Worm (Caenorhabditis elegans) whole organism, L1 larva: ENCODE data around the gene C17C3.6.
A peak's percentile ranks its signal among the peaks of the same experiment; 100 is the strongest.

Experiments used
- C04F5.9 ChIP-seq: sonication (generic microtip); optimal IDR thresholded peaks from 2 replicates; lab custom pipeline; 2016; ENCODE audit warnings: missing genetic modification characterization, missing compliant biosample characterization
- C16A3.4 ChIP-seq: fragments of 150-350 bp; optimal IDR thresholded peaks from 2 replicates; lab custom pipeline; 2014; ENCODE audit warnings: missing biosample characterization, missing genetic modification characterization
- C34B4.2 ChIP-seq: sonication (generic microtip); optimal IDR thresholded peaks from 2 replicates; lab custom pipeline; 2017; ENCODE audit warnings: mild to moderate bottlenecking, missing genetic modification characterization, missing compliant biosample characterization
- F16B12.6 ChIP-seq: fragments of 150-350 bp; optimal IDR thresholded peaks from 2 replicates; lab custom pipeline; 2014; ENCODE audit warnings: missing biosample characterization, missing genetic modification characterization
- Y116A8C.19 ChIP-seq: sonication (generic microtip); optimal IDR thresholded peaks from 2 replicates; lab custom pipeline; 2016; ENCODE audit warnings: missing compliant biosample characterization, missing genetic modification characterization, borderline replicate concordance
- ama-1 ChIP-seq: fragments of 150-350 bp; optimal IDR thresholded peaks from 2 replicates; lab custom pipeline; 2014
- ceh-82 ChIP-seq, 3 experiments: fragments of 150-350 bp in 1 of 3; sonication (generic microtip) in 2 of 3; optimal IDR thresholded peaks; 2 replicates each; lab custom pipeline; 2014 to 2017; ENCODE audit warnings: missing biosample characterization in 3 of 3, missing genetic modification characterization in 3 of 3
- dpl-1 ChIP-seq, 3 experiments: fragments of 150-350 bp in 2 of 3; sonication (generic microtip) in 1 of 3; optimal IDR thresholded peaks; 2 replicates each; lab custom pipeline; 2014 to 2017; ENCODE audit warnings: missing biosample characterization in 3 of 3, missing genetic modification characterization in 3 of 3, missing genetic modification reagents in 3 of 3
- dsc-1 ChIP-seq: sonication (generic microtip); optimal IDR thresholded peaks from 2 replicates; lab custom pipeline; 2016; ENCODE audit warnings: mild to moderate bottlenecking, missing genetic modification characterization, missing compliant biosample characterization
- efl-1 ChIP-seq, 4 experiments: fragments of 150-350 bp; optimal IDR thresholded peaks in 3 of 4; peaks in 1 of 4; 1 replicate in 1 of 4; 2 replicates in 3 of 4; lab custom pipeline; 2014; ENCODE audit warnings: missing biosample characterization in 2 of 4, missing genetic modification characterization in 2 of 4, missing genetic modification reagents in 2 of 4
- elt-2 ChIP-seq: sonication (generic microtip); optimal IDR thresholded peaks from 2 replicates; lab custom pipeline; 2016; ENCODE audit warnings: missing genetic modification characterization, mild to moderate bottlenecking, inconsistent platforms, missing compliant biosample characterization, missing genetic modification reagents
- fkh-4 ChIP-seq: sonication (generic microtip); optimal IDR thresholded peaks from 2 replicates; lab custom pipeline; 2016; ENCODE audit warnings: missing compliant biosample characterization, missing genetic modification characterization, borderline replicate concordance
- fkh-8 ChIP-seq: sonication (generic microtip); optimal IDR thresholded peaks from 2 replicates; lab custom pipeline; 2016; ENCODE audit warnings: mild to moderate bottlenecking, missing genetic modification characterization, missing compliant biosample characterization
- grh-1 ChIP-seq: fragments of 200-800 bp; sonication (Bioruptor generic); IDR thresholded peaks from 2 replicates; pipeline ENCODE4 v1.3.6; 2022; ENCODE audit warnings: missing genetic modification reagents, missing genetic modification characterization, missing compliant biosample characterization
- hpl-2 ChIP-seq: fragments of 150-350 bp; optimal IDR thresholded peaks from 2 replicates; lab custom pipeline; 2014; ENCODE audit warnings: missing biosample characterization, missing genetic modification reagents, missing genetic modification characterization
- isw-1 ChIP-seq: fragments of 200-800 bp; sonication (Bioruptor generic); IDR thresholded peaks from 2 replicates; pipeline ENCODE4 v1.3.6; 2022; ENCODE audit warnings: missing genetic modification characterization, missing compliant biosample characterization
- jun-1 ChIP-seq: fragments of 150-350 bp; optimal IDR thresholded peaks from 2 replicates; lab custom pipeline; 2014; ENCODE audit warnings: missing biosample characterization, missing genetic modification reagents, missing genetic modification characterization
- lin-13 ChIP-seq: fragments of 150-350 bp; optimal IDR thresholded peaks from 2 replicates; lab custom pipeline; 2014; ENCODE audit warnings: missing biosample characterization, missing genetic modification reagents, missing genetic modification characterization
- lin-14 ChIP-seq: fragments of 200-800 bp; sonication (Bioruptor generic); optimal IDR thresholded peaks from 2 replicates; lab custom pipeline; 2018; ENCODE audit warnings: mild to moderate bottlenecking, missing genetic modification characterization, moderate library complexity, missing compliant biosample characterization
- lin-35 ChIP-seq, 2 experiments: fragments of 150-350 bp; optimal IDR thresholded peaks; 2 replicates each; lab custom pipeline; 2014; ENCODE audit warnings: missing biosample characterization in 2 of 2, missing genetic modification characterization in 2 of 2, missing genetic modification reagents in 2 of 2
- lin-39 ChIP-seq: fragments of 150-350 bp; optimal IDR thresholded peaks from 2 replicates; lab custom pipeline; 2014; ENCODE audit warnings: missing biosample characterization, missing genetic modification reagents, missing genetic modification characterization
- lsy-2 ChIP-seq, 2 experiments: fragments of 150-350 bp; optimal IDR thresholded peaks; 2 replicates each; lab custom pipeline; 2014; ENCODE audit warnings: missing biosample characterization in 2 of 2, missing genetic modification characterization in 2 of 2
- mab-9 ChIP-seq: fragments of 200-800 bp; sonication (Bioruptor generic); IDR thresholded peaks from 2 replicates; pipeline ENCODE4 v1.3.6; 2022; ENCODE audit warnings: missing genetic modification reagents, missing genetic modification characterization, missing compliant biosample characterization
- mdl-1 ChIP-seq, 2 experiments: fragments of 150-350 bp; optimal IDR thresholded peaks; 2 replicates each; lab custom pipeline; 2014 to 2017; ENCODE audit warnings: missing biosample characterization in 2 of 2, missing genetic modification characterization in 2 of 2, inconsistent platforms in 1 of 2
- nhr-12 ChIP-seq: sonication (generic microtip); optimal IDR thresholded peaks from 2 replicates; lab custom pipeline; 2017; ENCODE audit warnings: missing biosample characterization, missing genetic modification characterization
- nhr-19 ChIP-seq: fragments of 200-800 bp; sonication (Bioruptor generic); conservative IDR thresholded peaks from 2 replicates; pipeline ENCODE4 v1.3.6; 2022; ENCODE audit warnings: missing genetic modification characterization, missing compliant biosample characterization
- nhr-20 ChIP-seq: sonication (generic microtip); optimal IDR thresholded peaks from 2 replicates; lab custom pipeline; 2016; ENCODE audit warnings: mild to moderate bottlenecking, missing genetic modification characterization, missing compliant biosample characterization
- nhr-47 ChIP-seq: sonication (generic microtip); optimal IDR thresholded peaks from 2 replicates; lab custom pipeline; 2016; ENCODE audit warnings: mild to moderate bottlenecking, missing genetic modification characterization, moderate library complexity, missing compliant biosample characterization
- nhr-71 ChIP-seq: sonication (generic microtip); optimal IDR thresholded peaks from 2 replicates; lab custom pipeline; 2016; ENCODE audit warnings: mild to moderate bottlenecking, missing genetic modification characterization, moderate library complexity, missing compliant biosample characterization
- nhr-76 ChIP-seq: sonication (generic microtip); optimal IDR thresholded peaks from 2 replicates; lab custom pipeline; 2017; ENCODE audit warnings: missing biosample characterization, missing genetic modification characterization
- nhr-77 ChIP-seq: fragments of 150-350 bp; optimal IDR thresholded peaks from 2 replicates; lab custom pipeline; 2014; ENCODE audit warnings: missing biosample characterization, missing genetic modification characterization
- nhr-84 ChIP-seq: sonication (generic microtip); optimal IDR thresholded peaks from 2 replicates; lab custom pipeline; 2017; ENCODE audit warnings: missing biosample characterization, missing genetic modification characterization
- nhr-85 ChIP-seq: sonication (generic microtip); peaks from one replicate; lab custom pipeline; 2016; ENCODE audit warnings: missing genetic modification characterization, inconsistent platforms, missing compliant biosample characterization
- nhr-90 ChIP-seq: sonication (generic microtip); optimal IDR thresholded peaks from 2 replicates; lab custom pipeline; 2016; ENCODE audit warnings: mild to moderate bottlenecking, missing genetic modification characterization, missing compliant biosample characterization; ENCODE audit not compliant: poor library complexity
- rnt-1 ChIP-seq: sonication (generic microtip); optimal IDR thresholded peaks from 2 replicates; lab custom pipeline; 2016; ENCODE audit warnings: mild to moderate bottlenecking, missing genetic modification characterization, moderate library complexity, missing compliant biosample characterization
- skn-1 ChIP-seq: fragments of 150-350 bp; optimal IDR thresholded peaks from 2 replicates; lab custom pipeline; 2014; ENCODE audit warnings: missing biosample characterization, missing genetic modification characterization
- snpc-4 ChIP-seq: fragments of 150-350 bp; optimal IDR thresholded peaks from 2 replicates; lab custom pipeline; 2014; ENCODE audit warnings: missing biosample characterization, missing genetic modification characterization
- snu-23 ChIP-seq: sonication (generic microtip); optimal IDR thresholded peaks from 2 replicates; lab custom pipeline; 2016; ENCODE audit warnings: missing genetic modification characterization, missing compliant biosample characterization
- sox-4 ChIP-seq: sonication (generic microtip); optimal IDR thresholded peaks from 2 replicates; lab custom pipeline; 2016; ENCODE audit warnings: missing genetic modification characterization, missing compliant biosample characterization
- sptf-1 ChIP-seq: fragments of 150-350 bp; optimal IDR thresholded peaks from 2 replicates; lab custom pipeline; 2014; ENCODE audit warnings: missing biosample characterization, missing genetic modification characterization
- sup-37 ChIP-seq: fragments of 200-800 bp; sonication (Bioruptor generic); optimal IDR thresholded peaks from 2 replicates; lab custom pipeline; 2018; ENCODE audit warnings: mild to moderate bottlenecking, missing genetic modification characterization, missing compliant biosample characterization
- swsn-7 ChIP-seq: sonication (generic microtip); optimal IDR thresholded peaks from 2 replicates; lab custom pipeline; 2016; ENCODE audit warnings: missing genetic modification characterization, missing compliant biosample characterization
- unc-62 ChIP-seq: fragments of 150-350 bp; optimal IDR thresholded peaks from 2 replicates; lab custom pipeline; 2014; ENCODE audit warnings: missing biosample characterization, missing genetic modification reagents, missing genetic modification characterization
- unc-98 ChIP-seq: fragments of 200-800 bp; sonication (Bioruptor generic); IDR thresholded peaks from 2 replicates; pipeline ENCODE4 v1.3.6; 2022; ENCODE audit warnings: missing genetic modification characterization, missing compliant biosample characterization
- vab-15 ChIP-seq: sonication (generic microtip); optimal IDR thresholded peaks from 2 replicates; lab custom pipeline; 2017; ENCODE audit warnings: missing genotype, mild to moderate bottlenecking, missing genetic modification characterization, missing compliant biosample characterization
- xbp-1 ChIP-seq: sonication (generic microtip); optimal IDR thresholded peaks from 2 replicates; lab custom pipeline; 2016; ENCODE audit warnings: missing genetic modification characterization, missing compliant biosample characterization
- zip-4 ChIP-seq: fragments of 200-800 bp; sonication (Bioruptor generic); optimal IDR thresholded peaks from 2 replicates; lab custom pipeline; 2018; ENCODE audit warnings: mild to moderate bottlenecking, missing genetic modification characterization, moderate library complexity, missing compliant biosample characterization
- ztf-4 ChIP-seq: fragments of 150-350 bp; optimal IDR thresholded peaks from 2 replicates; lab custom pipeline; 2014; ENCODE audit warnings: missing biosample characterization, missing genetic modification characterization

C17C3.6 gene

DNA sequence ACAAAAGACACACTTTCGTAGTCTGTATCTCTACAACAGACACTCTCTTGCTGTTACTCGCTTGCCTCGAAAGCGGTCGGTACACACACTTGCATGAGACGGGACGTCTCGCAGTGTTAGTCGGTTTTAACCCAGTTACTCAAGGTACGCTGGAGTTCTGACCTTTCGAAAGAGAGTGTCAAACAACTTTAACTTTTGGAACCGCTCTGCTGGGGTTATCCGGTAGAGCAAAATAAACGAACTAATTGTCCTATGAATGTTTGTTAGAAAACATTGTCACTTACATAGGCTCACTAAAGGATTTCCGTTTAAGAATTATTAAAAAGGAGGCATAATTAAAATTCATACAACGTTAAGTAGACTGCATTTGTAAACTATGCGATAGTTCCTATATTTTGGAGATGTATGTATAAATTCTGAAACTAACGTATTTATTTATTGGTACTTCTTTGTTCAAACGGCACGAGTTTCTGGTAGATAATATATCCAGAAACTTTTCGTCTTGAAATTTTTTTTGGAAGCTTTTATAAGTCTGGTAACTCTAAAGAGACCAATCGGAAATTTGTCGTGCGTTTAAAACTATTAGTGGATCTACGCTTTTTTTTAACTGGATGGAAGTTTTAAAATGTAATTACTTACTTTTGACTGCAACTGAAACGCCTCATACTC is 6.2 kb upstream of the C17C3.6 start (continued):
- TF ChIP-seq jun-1 (tag; lab: Kevin White, UChicago) (peak; percentile 99), unc-62 (GFP tag; lab: Kevin White, UChicago) (peak; percentile 46), C04F5.9 (tag; lab: Kevin White, UChicago) (peak; percentile 95), mab-9 (GFP tag; lab: Robert Waterston, UW) (peak; percentile 98), fkh-8 (tag; lab: Kevin White, UChicago) (peak; percentile 98)

DNA sequence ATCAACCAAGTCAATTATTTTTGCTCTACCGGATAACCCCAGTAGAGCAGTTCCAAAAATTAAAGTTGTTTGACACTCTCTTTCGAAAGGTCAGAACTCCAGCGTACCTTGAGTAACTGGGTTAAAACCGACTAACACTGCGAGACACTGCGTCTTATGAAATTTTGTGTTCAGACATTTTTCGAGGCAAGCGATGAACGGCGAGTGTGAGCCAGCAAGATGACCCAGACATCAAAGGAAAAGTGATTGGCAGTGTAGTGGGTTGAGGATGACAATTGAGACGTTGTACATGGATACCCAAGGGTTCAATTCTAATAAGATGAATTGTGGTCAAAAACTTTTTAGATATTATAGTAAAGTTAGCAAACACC is 5.7 kb upstream of the C17C3.6 start:
- TF ChIP-seq sup-37 (GFP tag; lab: Kevin White, UChicago) (no peak), lin-39 (tag; lab: Kevin White, UChicago) (peak; percentile 70), nhr-85 (tag; lab: Kevin White, UChicago) (peak; percentile 66), F16B12.6 (tag; lab: Kevin White, UChicago) (peak; percentile 24), nhr-84 (peak; percentile 40), nhr-19 (GFP tag; lab: Robert Waterston, UW) (peak; percentile 82), lin-14 (GFP tag; lab: Kevin White, UChicago) (peak; percentile 32), ama-1 (lab: Kevin White, UChicago) (peak; percentile 97), fkh-4 (no peak), mdl-1 (tag; optimal IDR thresholded peaks at IDR 0.05; lab: Kevin White, UChicago) (peak in 1 of 2 experiments; percentile 46), unc-62 (GFP tag; lab: Kevin White, UChicago) (no peak), elt-2 (peak; percentile 77), dpl-1 (GFP tag; optimal IDR thresholded peaks at IDR 0.05; lab: Kevin White, UChicago) (peak; percentile 11 to 47 (median 25)), jun-1 (tag; lab: Kevin White, UChicago) (peak; percentile 58), nhr-12 (tag; lab: Kevin White, UChicago) (no peak), lin-13 (GFP tag; lab: Kevin White, UChicago) (peak; percentile 31), mab-9 (GFP tag; lab: Robert Waterston, UW) (no peak), nhr-20 (peak; percentile 77), snpc-4 (tag; lab: Kevin White, UChicago) (peak; percentile 98), swsn-7 (tag; lab: Kevin White, UChicago) (peak; percentile 95), snu-23 (GFP tag; lab: Kevin White, UChicago) (peak; percentile 70), C04F5.9 (tag; lab: Kevin White, UChicago) (peak; percentile 57), dsc-1 (tag; lab: Kevin White, UChicago) (peak; percentile 5), grh-1 (no peak), nhr-90 (peak; percentile 69), efl-1 (optimal IDR thresholded peaks at IDR 0.05; lab: Kevin White, UChicago) (peak; percentile 33 to 37), efl-1 (GFP tag; optimal IDR thresholded peaks at IDR 0.05 in 1 of 2; lab: Kevin White, UChicago) (peak in 1 of 2 experiments; percentile 91), unc-98 (GFP tag; lab: Robert Waterston, UW) (no peak), Y116A8C.19 (tag; lab: Kevin White, UChicago) (no peak), isw-1 (GFP tag; lab: Robert Waterston, UW) (no peak), C16A3.4 (tag; lab: Kevin White, UChicago) (peak; percentile 63), lsy-2 (tag; optimal IDR thresholded peaks at IDR 0.05; lab: Kevin White, UChicago) (peak; percentile 50 to 72), lin-35 (GFP tag; optimal IDR thresholded peaks at IDR 0.05; lab: Kevin White, UChicago) (peak; percentile 15 to 59), nhr-77 (tag; lab: Kevin White, UChicago) (peak; percentile 78), hpl-2 (GFP tag; lab: Kevin White, UChicago) (no peak), zip-4 (GFP tag; lab: Kevin White, UChicago) (no peak), ceh-82 (tag; optimal IDR thresholded peaks at IDR 0.05; lab: Kevin White, UChicago) (peak in 1 of 3 experiments; percentile 29), C34B4.2 (tag; lab: Kevin White, UChicago) (no peak), rnt-1 (tag; lab: Kevin White, UChicago) (peak; percentile 91), ztf-4 (tag; lab: Kevin White, UChicago) (peak; percentile 37), sptf-1 (tag; lab: Kevin White, UChicago) (no peak), nhr-47 (peak; percentile 53), sox-4 (tag; lab: Kevin White, UChicago) (no peak), xbp-1 (tag; lab: Kevin White, UChicago) (peak; percentile 27), nhr-76 (peak; percentile 9), nhr-71 (tag; lab: Kevin White, UChicago) (peak; percentile 79), vab-15 (tag; lab: Kevin White, UChicago) (no peak), skn-1 (tag; lab: Kevin White, UChicago) (peak; percentile 26)
